Fruit fly (Drosophila melanogaster) whole organism, embryonic: ENCODE data around the gene gw.

Experiments
- Aef1 ChIP-seq: fragments of 200-800 bp; sonication (Bioruptor generic); IDR thresholded peaks from 3 replicates; pipeline ENCODE4 v1.3.6; 2022; ENCODE audit warnings: missing biosample characterization, missing genetic modification characterization
- Bteb2 ChIP-seq: fragments of 200-800 bp; sonication (Bioruptor generic); optimal IDR thresholded peaks from 2 replicates; lab custom pipeline; 2016; ENCODE audit warnings: missing biosample characterization, missing genetic modification characterization
- CG10565 ChIP-seq: fragments of 200-800 bp; sonication (Bioruptor generic); optimal IDR thresholded peaks from 3 replicates; lab custom pipeline; 2016; ENCODE audit warnings: missing biosample characterization, mild to moderate bottlenecking, missing genetic modification characterization
- CG11085 ChIP-seq: fragments of 200-800 bp; sonication (Bioruptor generic); IDR thresholded peaks from 2 replicates; pipeline ENCODE4 v1.3.6; 2022; ENCODE audit warnings: missing biosample characterization, missing genetic modification characterization
- CG11456 ChIP-seq: fragments of 200-800 bp; sonication (Bioruptor generic); IDR thresholded peaks from 3 replicates; pipeline ENCODE4 v1.3.6; 2022; ENCODE audit warnings: missing biosample characterization, missing genetic modification characterization
- CG11696 ChIP-seq: fragments of 200-800 bp; sonication (Bioruptor generic); IDR thresholded peaks from 2 replicates; pipeline ENCODE4 v1.3.6; 2022; ENCODE audit warnings: missing biosample characterization, missing genetic modification characterization
- CG12299 ChIP-seq: fragments of 200-800 bp; sonication (Bioruptor generic); optimal IDR thresholded peaks from 2 replicates; lab custom pipeline; 2018; ENCODE audit warnings: missing biosample characterization, mild to moderate bottlenecking, missing genetic modification characterization
- CG12659 ChIP-seq: fragments of 200-800 bp; sonication (Bioruptor generic); optimal IDR thresholded peaks from 3 replicates; lab custom pipeline; 2017; ENCODE audit warnings: mild to moderate bottlenecking, missing biosample characterization, missing genetic modification reagents, missing genetic modification characterization
- CG13424 ChIP-seq: fragments of 200-800 bp; sonication (Bioruptor generic); optimal IDR thresholded peaks from 2 replicates; lab custom pipeline; 2019; ENCODE audit warnings: missing biosample characterization, mild to moderate bottlenecking, missing genetic modification characterization, moderate library complexity
- CG14050 ChIP-seq: fragments of 200-800 bp; sonication (Bioruptor generic); IDR thresholded peaks from 3 replicates; pipeline ENCODE4 v1.3.6; 2022; ENCODE audit warnings: missing biosample characterization, missing genetic modification characterization
- CG14965 ChIP-seq: fragments of 200-800 bp; sonication (Bioruptor generic); optimal IDR thresholded peaks from 2 replicates; lab custom pipeline; 2016; ENCODE audit warnings: missing biosample characterization, missing genetic modification characterization, borderline replicate concordance
- CG15479 ChIP-seq: fragments of 200-800 bp; sonication (Bioruptor generic); optimal IDR thresholded peaks from 3 replicates; lab custom pipeline; 2019; ENCODE audit warnings: missing biosample characterization, mild to moderate bottlenecking, missing genetic modification characterization, moderate library complexity
- CG16813 ChIP-seq: fragments of 200-800 bp; sonication (Bioruptor generic); IDR thresholded peaks from 3 replicates; pipeline ENCODE4 v1.3.6; 2022; ENCODE audit warnings: missing biosample characterization, missing genetic modification characterization; ENCODE audit not compliant: partially characterized antibody
- CG2120 ChIP-seq: fragments of 200-800 bp; sonication (Bioruptor generic); optimal IDR thresholded peaks from 3 replicates; lab custom pipeline; 2016; ENCODE audit warnings: missing biosample characterization, missing genetic modification characterization
- CG2199 ChIP-seq: fragments of 200-800 bp; sonication (Bioruptor generic); IDR thresholded peaks from 3 replicates; pipeline ENCODE4 v1.3.6; 2022; ENCODE audit warnings: missing biosample characterization, missing genetic modification characterization
- CG2889 ChIP-seq: fragments of 200-800 bp; sonication (Bioruptor generic); IDR thresholded peaks from 3 replicates; pipeline ENCODE4 v1.3.6; 2022; ENCODE audit warnings: missing biosample characterization, missing genetic modification characterization
- CG31224 ChIP-seq: fragments of 200-800 bp; sonication (Bioruptor generic); IDR thresholded peaks from 2 replicates; pipeline ENCODE4 v1.3.6; 2022; ENCODE audit warnings: missing biosample characterization, missing genetic modification characterization
- CG3281 ChIP-seq: fragments of 200-800 bp; sonication (Bioruptor generic); optimal IDR thresholded peaks from 3 replicates; lab custom pipeline; 2017; ENCODE audit warnings: missing biosample characterization, mild to moderate bottlenecking, missing genetic modification characterization
- CG3995 ChIP-seq: fragments of 200-800 bp; sonication (Bioruptor generic); optimal IDR thresholded peaks from 3 replicates; lab custom pipeline; 2016; ENCODE audit warnings: missing biosample characterization, missing genetic modification characterization
- CG6272 ChIP-seq: fragments of 200-800 bp; sonication (Bioruptor generic); IDR thresholded peaks from 2 replicates; pipeline ENCODE4 v1.3.6; 2022; ENCODE audit warnings: missing biosample characterization, missing genetic modification characterization
- CG6683 ChIP-seq: fragments of 200-800 bp; sonication (Bioruptor generic); optimal IDR thresholded peaks from 2 replicates; lab custom pipeline; 2017; ENCODE audit warnings: missing biosample characterization, mild to moderate bottlenecking, missing genetic modification characterization, missing genetic modification reagents
- CG7372 ChIP-seq: fragments of 200-800 bp; sonication (Bioruptor generic); IDR thresholded peaks from 2 replicates; pipeline ENCODE4 v1.3.6; 2022; ENCODE audit warnings: missing biosample characterization, missing genetic modification characterization
- CG7928 ChIP-seq: fragments of 200-800 bp; sonication (Bioruptor generic); optimal IDR thresholded peaks from 2 replicates; lab custom pipeline; 2017; ENCODE audit warnings: missing biosample characterization, mild to moderate bottlenecking, missing genetic modification characterization
- CG8478 ChIP-seq: fragments of >200 bp; optimal IDR thresholded peaks from 2 replicates; lab custom pipeline; 2018
- Doc3 ChIP-seq: fragments of 200-800 bp; sonication (Bioruptor generic); IDR thresholded peaks from 3 replicates; pipeline ENCODE4 v1.3.6; 2022; ENCODE audit warnings: missing biosample characterization, missing genetic modification characterization; ENCODE audit not compliant: partially characterized antibody
- ERR ChIP-seq: fragments of 200-800 bp; sonication (Bioruptor generic); optimal IDR thresholded peaks from 2 replicates; lab custom pipeline; 2016; ENCODE audit warnings: missing biosample characterization, missing genetic modification characterization
- Gug ChIP-seq: fragments of 200-800 bp; sonication (Bioruptor generic); IDR thresholded peaks from 4 replicates; pipeline ENCODE4 v1.3.6; 2022; ENCODE audit warnings: missing biosample characterization, missing genetic modification characterization
- H15 ChIP-seq: fragments of 200-800 bp; sonication (Bioruptor generic); IDR thresholded peaks from 3 replicates; pipeline ENCODE4 v1.3.6; 2022; ENCODE audit warnings: missing biosample characterization, missing genetic modification characterization
- HLH3B ChIP-seq: fragments of 200-800 bp; sonication (Bioruptor generic); IDR thresholded peaks from 2 replicates; pipeline ENCODE4 v1.3.6; 2022; ENCODE audit warnings: missing biosample characterization, missing genetic modification characterization
- Hmr ChIP-seq: fragments of 200-800 bp; sonication (Bioruptor generic); optimal IDR thresholded peaks from 3 replicates; lab custom pipeline; 2017; ENCODE audit warnings: mild to moderate bottlenecking, missing biosample characterization, missing genetic modification reagents, missing genetic modification characterization
- Hsf ChIP-seq: fragments of 200-800 bp; sonication (Bioruptor generic); optimal IDR thresholded peaks from 3 replicates; lab custom pipeline; 2016; ENCODE audit warnings: missing biosample characterization, missing genetic modification characterization
- MBD-R2 ChIP-seq: fragments of 200-800 bp; sonication (Bioruptor generic); IDR thresholded peaks from 2 replicates; pipeline ENCODE4 v1.3.6; 2022; ENCODE audit warnings: missing biosample characterization, missing genetic modification characterization
- NK7.1 ChIP-seq: fragments of 200-800 bp; sonication (Bioruptor generic); optimal IDR thresholded peaks from 3 replicates; lab custom pipeline; 2016; ENCODE audit warnings: missing biosample characterization, missing genetic modification characterization
- NfI ChIP-seq: fragments of 200-800 bp; sonication (Bioruptor generic); optimal IDR thresholded peaks from 3 replicates; lab custom pipeline; 2018; ENCODE audit warnings: missing biosample characterization, mild to moderate bottlenecking, missing genetic modification characterization, moderate library complexity
- bowl ChIP-seq: fragments of 200-800 bp; sonication (Bioruptor generic); IDR thresholded peaks from 2 replicates; pipeline ENCODE4 v1.3.6; 2022; ENCODE audit warnings: missing biosample characterization, missing genetic modification characterization
- caup ChIP-seq: fragments of 200-800 bp; sonication (Bioruptor generic); optimal IDR thresholded peaks from 3 replicates; lab custom pipeline; 2017; ENCODE audit warnings: missing biosample characterization, mild to moderate bottlenecking, missing genetic modification characterization, moderate library complexity; ENCODE audit not compliant: severe bottlenecking
- chif ChIP-seq, 2 experiments: fragments of 200-800 bp; sonication (Bioruptor generic); optimal IDR thresholded peaks; 3 replicates each; lab custom pipeline; 2016; ENCODE audit warnings: missing biosample characterization in 2 of 2, missing genetic modification characterization in 2 of 2
- croc ChIP-seq: fragments of 200-800 bp; sonication (Bioruptor generic); conservative IDR thresholded peaks from 3 replicates; pipeline ENCODE4 v1.3.6; 2022; ENCODE audit warnings: missing biosample characterization, missing genetic modification characterization
- dmrt99B ChIP-seq: fragments of 200-800 bp; sonication (Bioruptor generic); optimal IDR thresholded peaks from 2 replicates; lab custom pipeline; 2018; ENCODE audit warnings: missing biosample characterization, mild to moderate bottlenecking, missing genetic modification characterization, moderate library complexity
- gcm2 ChIP-seq: fragments of 200-800 bp; sonication (Bioruptor generic); optimal IDR thresholded peaks from 2 replicates; lab custom pipeline; 2016; ENCODE audit warnings: missing biosample characterization, missing genetic modification characterization
- gem ChIP-seq: fragments of 200-800 bp; sonication (Bioruptor generic); optimal IDR thresholded peaks from 2 replicates; lab custom pipeline; 2019; ENCODE audit warnings: missing biosample characterization, mild to moderate bottlenecking, missing genetic modification characterization, moderate library complexity
- gro ChIP-seq: fragments of 200-800 bp; sonication (Bioruptor generic); optimal IDR thresholded peaks from 2 replicates; lab custom pipeline; 2016; ENCODE audit warnings: missing biosample characterization, missing genetic modification characterization
- hth ChIP-seq: fragments of >200 bp; optimal IDR thresholded peaks from 2 replicates; lab custom pipeline; 2017; ENCODE audit warnings: inconsistent platforms
- lab ChIP-seq: fragments of 200-800 bp; sonication (Bioruptor generic); optimal IDR thresholded peaks from 3 replicates; lab custom pipeline; 2017; ENCODE audit warnings: missing biosample characterization, missing genetic modification characterization, mild to moderate bottlenecking, moderate library complexity, missing genetic modification reagents
- mam ChIP-seq: fragments of 200-800 bp; sonication (Bioruptor generic); optimal IDR thresholded peaks from 3 replicates; lab custom pipeline; 2016; ENCODE audit warnings: missing biosample characterization, missing genetic modification characterization
- nmo ChIP-seq: fragments of 200-800 bp; sonication (Bioruptor generic); optimal IDR thresholded peaks from 2 replicates; lab custom pipeline; 2018; ENCODE audit warnings: missing biosample characterization, mild to moderate bottlenecking, missing genetic modification characterization, moderate library complexity
- salm ChIP-seq: fragments of 200-800 bp; sonication (Bioruptor generic); optimal IDR thresholded peaks from 2 replicates; lab custom pipeline; 2018; ENCODE audit warnings: missing biosample characterization, mild to moderate bottlenecking, missing genetic modification characterization
- sc ChIP-seq, 3 experiments: fragments of >200 bp in 2 of 3; fragments of 200-800 bp in 1 of 3; sonication (Bioruptor generic) in 1 of 3; optimal IDR thresholded peaks; 2 replicates in 2 of 3; 3 replicates in 1 of 3; lab custom pipeline; 2017; ENCODE audit warnings: mild to moderate bottlenecking in 1 of 3, missing biosample characterization in 1 of 3, missing genetic modification characterization in 1 of 3, missing genetic modification reagents in 1 of 3
- schlank ChIP-seq: fragments of 200-800 bp; sonication (Bioruptor generic); optimal IDR thresholded peaks from 2 replicates; lab custom pipeline; 2018; ENCODE audit warnings: missing biosample characterization, mild to moderate bottlenecking, missing genetic modification characterization
- slbo ChIP-seq: fragments of 200-800 bp; sonication (Bioruptor generic); IDR thresholded peaks from 2 replicates; pipeline ENCODE4 v1.3.6; 2022; ENCODE audit warnings: missing biosample characterization, missing genetic modification characterization
- tgo ChIP-seq: fragments of 200-800 bp; sonication (Bioruptor generic); IDR thresholded peaks from 3 replicates; pipeline ENCODE4 v1.3.6; 2022; ENCODE audit warnings: missing biosample characterization, missing genetic modification characterization

The gw gene

dm6 chr4:663055-663670 is 2.8 kb upstream of the gw start, which contains the start of the genes CG46466 and Slip1 (continued):
- TF ChIP-seq CG12659 (GFP tag; lab: Kevin White, UChicago) (peak; percentile 52), dmrt99B (no peak), sc (optimal IDR thresholded peaks at IDR 0.05; lab: Kevin White, UChicago) (no peak), sc (GFP tag; optimal IDR thresholded peaks at IDR 0.05; lab: Kevin White, UChicago) (no peak), CG11456 (GFP tag; lab: Robert Waterston, UW) (no peak), Gug (GFP tag; lab: Robert Waterston, UW) (no peak), chif (GFP tag; optimal IDR thresholded peaks at IDR 0.05; lab: Kevin White, UChicago) (no peak), Bteb2 (GFP tag; lab: Kevin White, UChicago) (no peak), croc (GFP tag; lab: Robert Waterston, UW) (no peak), gro (no peak), CG8478 (lab: Kevin White, UChicago) (no peak), H15 (GFP tag; lab: Robert Waterston, UW) (no peak), CG12299 (tag; lab: Kevin White, UChicago) (no peak), CG15479 (no peak), CG16813 (GFP tag; lab: Robert Waterston, UW) (0 out of 3 replicates have a peak, but pooled peaks have one; percentile 38), HLH3B (GFP tag; lab: Robert Waterston, UW) (no peak), nmo (GFP tag; lab: Kevin White, UChicago) (peak; percentile 58), CG3995 (peak; percentile 37), ERR (GFP tag; lab: Kevin White, UChicago) (no peak), CG14965 (GFP tag; lab: Kevin White, UChicago) (no peak), CG11696 (no peak), MBD-R2 (GFP tag; lab: Robert Waterston, UW) (no peak), caup (GFP tag; lab: Kevin White, UChicago) (no peak), CG10565 (GFP tag; lab: Kevin White, UChicago) (no peak), mam (GFP tag; lab: Kevin White, UChicago) (peak; percentile 9), CG7372 (GFP tag; lab: Robert Waterston, UW) (no peak), NfI (GFP tag; lab: Kevin White, UChicago) (no peak), hth (no peak), bowl (GFP tag; lab: Robert Waterston, UW) (no peak), slbo (GFP tag; lab: Robert Waterston, UW) (no peak), CG13424 (peak; percentile 33), schlank (tag; lab: Kevin White, UChicago) (no peak), CG2889 (no peak), NK7.1 (GFP tag; lab: Kevin White, UChicago) (no peak), CG3281 (GFP tag; lab: Kevin White, UChicago) (no peak), CG2120 (GFP tag; lab: Kevin White, UChicago) (peak; percentile 17), CG2199 (no peak), salm (tag; lab: Kevin White, UChicago) (no peak), Hmr (GFP tag; lab: Kevin White, UChicago) (no peak), tgo (no peak), Doc3 (GFP tag; lab: Robert Waterston, UW) (no peak), Hsf (GFP tag; lab: Kevin White, UChicago) (no peak), gcm2 (GFP tag; lab: Kevin White, UChicago) (no peak), CG6272 (GFP tag; lab: Robert Waterston, UW) (no peak), CG6683 (no peak), gem (peak; percentile 57), CG31224 (no peak), CG7928 (GFP tag; lab: Kevin White, UChicago) (no peak), CG11085 (GFP tag; lab: Robert Waterston, UW) (no peak), CG14050 (no peak), lab (no peak), Aef1 (no peak)
